Worm (Caenorhabditis elegans): ENCODE measurements around the gene gstk-1.

- no peak for TF ChIP-seq rnt-1 (tag; optimal IDR thresholded peaks at IDR 0.05)
- no peak for TF ChIP-seq ets-4 (tag; optimal IDR thresholded peaks at IDR 0.05)
- TF ChIP-seq pha-4 (tag; optimal IDR thresholded peaks at IDR 0.05) = no peak
- no peak for TF ChIP-seq hlh-13 (GFP tag; optimal IDR thresholded peaks at IDR 0.05)
Measured at ce11 chrII:9662797-9663196, 6.3 kb downstream of the gstk-1 start, which contains the start of gene cyp-13A10.
